Worm (Caenorhabditis elegans): ENCODE measurements around the gene ins-16.
"Not testable (repeated sequence)": the region's sequence is repeated elsewhere in the genome, so short reads cannot be mapped to it uniquely, and the experiment has no call there.

Gene ins-16

DNA sequence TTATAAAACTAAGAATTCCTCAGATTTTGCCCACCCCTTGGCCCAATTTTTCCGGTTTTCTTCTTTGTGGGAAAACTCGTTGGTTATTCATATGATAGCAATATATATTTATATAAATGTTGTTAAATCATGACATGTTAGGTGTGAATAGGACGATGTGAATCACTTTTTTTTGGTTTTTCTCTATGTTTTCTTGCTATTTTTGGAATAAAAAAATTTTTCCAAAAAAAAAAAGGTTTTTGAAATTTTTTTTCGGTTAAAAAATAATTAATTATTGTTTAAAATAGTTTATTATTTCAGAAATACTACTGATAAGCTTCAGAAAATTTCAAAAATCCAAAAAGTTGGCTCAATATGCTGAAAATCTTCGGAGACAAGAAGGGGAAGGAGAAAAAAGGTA lies 31.7 kb upstream of the ins-16 start, which contains the start of gene Y48G9A.9:
Gene Y48G9A.9 (plus strand): TSS at position 301 of the 400 bp plus-strand sequence.
- TF ChIP-seq ceh-13 (GFP tag; optimal IDR thresholded peaks at IDR 0.05) (no peak), tra-4 (tag; optimal IDR thresholded peaks at IDR 0.05) (no peak), hnd-1 (tag; optimal IDR thresholded peaks at IDR 0.05) (no peak), hmg-4 (GFP tag; optimal IDR thresholded peaks at IDR 0.05) (no peak), B0310.2 (tag; optimal IDR thresholded peaks at IDR 0.05) (no peak), pes-1 (GFP tag; IDR thresholded peaks at IDR 0.05) (no peak), scrt-1 (GFP tag; IDR thresholded peaks at IDR 0.05) (no peak), tbx-37 (GFP tag; conservative IDR thresholded peaks at IDR 0.05) (no peak), ceh-36 (tag; optimal IDR thresholded peaks at IDR 0.05) (no peak)

DNA sequence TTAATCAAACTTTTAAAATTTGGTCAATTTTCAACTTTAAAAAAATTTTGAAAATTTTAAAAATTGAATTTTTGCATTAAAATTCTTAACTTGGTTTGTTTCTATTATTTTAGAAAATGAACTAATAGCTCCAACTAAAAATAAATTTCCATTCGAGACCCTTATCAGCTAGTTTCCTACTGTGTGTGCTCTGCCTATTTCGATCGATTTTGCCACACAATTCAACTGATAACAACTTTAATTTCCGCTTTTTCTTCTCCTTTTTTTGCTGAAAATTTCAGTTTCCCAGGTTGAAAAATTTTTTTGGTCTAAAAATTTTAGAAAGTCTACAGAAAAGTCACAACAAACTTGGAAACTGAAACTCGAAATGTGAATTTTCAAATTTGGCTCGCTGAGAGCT lies 30.6 kb upstream of the ins-16 start:
- TF ChIP-seq aly-1 (tag; optimal IDR thresholded peaks at IDR 0.05) (no peak), scrt-1 (GFP tag; IDR thresholded peaks at IDR 0.05) (no peak), hmg-4 (GFP tag; optimal IDR thresholded peaks at IDR 0.05) (no peak), hmbx-1 (tag; optimal IDR thresholded peaks at IDR 0.05) (no peak), hnd-1 (tag; optimal IDR thresholded peaks at IDR 0.05) (no peak), sea-1 (GFP tag; conservative IDR thresholded peaks at IDR 0.05) (no peak), tra-4 (tag; optimal IDR thresholded peaks at IDR 0.05) (no peak), F13C5.2 (tag; optimal IDR thresholded peaks at IDR 0.05) (no peak), ceh-36 (tag; optimal IDR thresholded peaks at IDR 0.05) (no peak), ama-1 (optimal IDR thresholded peaks at IDR 0.05) (no peak), ceh-13 (GFP tag; optimal IDR thresholded peaks at IDR 0.05) (no peak), pes-1 (GFP tag; IDR thresholded peaks at IDR 0.05) (no peak), tbx-37 (GFP tag; conservative IDR thresholded peaks at IDR 0.05) (no peak), B0310.2 (tag; optimal IDR thresholded peaks at IDR 0.05) (no peak), ets-7 (tag; optimal IDR thresholded peaks at IDR 0.05) (no peak)

DNA sequence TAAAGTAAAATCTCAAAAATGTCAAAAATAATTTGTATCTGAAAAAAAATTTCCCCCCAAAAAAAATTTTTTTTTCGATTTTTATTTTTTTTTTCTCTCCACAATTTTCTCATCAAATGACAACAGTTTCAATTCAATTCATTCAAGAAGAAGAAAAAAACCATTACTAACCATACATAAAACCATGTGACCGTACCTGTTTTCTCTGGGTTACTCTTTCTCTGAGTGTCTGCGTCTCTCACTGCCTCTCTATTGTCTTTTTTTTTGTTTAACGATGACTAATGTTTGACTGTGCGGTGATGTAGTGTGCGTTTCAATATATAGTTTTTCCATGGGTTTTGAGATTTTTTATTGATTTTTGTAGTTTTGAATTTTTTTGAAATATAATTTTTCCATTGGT lies 29.9 kb upstream of the ins-16 start:
- TF ChIP-seq scrt-1 (GFP tag; IDR thresholded peaks at IDR 0.05) (no peak), hnd-1 (tag; optimal IDR thresholded peaks at IDR 0.05) (no peak), ets-7 (tag; optimal IDR thresholded peaks at IDR 0.05) (no peak), flt-1 (GFP tag; IDR thresholded peaks at IDR 0.05) (no peak), tra-4 (tag; optimal IDR thresholded peaks at IDR 0.05) (no peak), ceh-36 (tag; optimal IDR thresholded peaks at IDR 0.05) (no peak), sea-1 (GFP tag; conservative IDR thresholded peaks at IDR 0.05) (no peak), hmbx-1 (tag; optimal IDR thresholded peaks at IDR 0.05) (no peak), hmg-4 (GFP tag; optimal IDR thresholded peaks at IDR 0.05) (no peak), tbx-11 (GFP tag; IDR thresholded peaks at IDR 0.05) (no peak)

ce11 chrIII:2089453-2089852 lies 28.7 kb upstream of the ins-16 start:
- TF ChIP-seq F13C5.2 (tag; optimal IDR thresholded peaks at IDR 0.05) (no peak), ama-1 (optimal IDR thresholded peaks at IDR 0.05) (no peak), B0310.2 (tag; optimal IDR thresholded peaks at IDR 0.05) (no peak), hmbx-1 (tag; optimal IDR thresholded peaks at IDR 0.05) (no peak), hnd-1 (tag; optimal IDR thresholded peaks at IDR 0.05) (no peak), hmg-4 (GFP tag; optimal IDR thresholded peaks at IDR 0.05) (no peak), sea-1 (GFP tag; conservative IDR thresholded peaks at IDR 0.05) (no peak), aly-1 (tag; optimal IDR thresholded peaks at IDR 0.05) (no peak)

DNA sequence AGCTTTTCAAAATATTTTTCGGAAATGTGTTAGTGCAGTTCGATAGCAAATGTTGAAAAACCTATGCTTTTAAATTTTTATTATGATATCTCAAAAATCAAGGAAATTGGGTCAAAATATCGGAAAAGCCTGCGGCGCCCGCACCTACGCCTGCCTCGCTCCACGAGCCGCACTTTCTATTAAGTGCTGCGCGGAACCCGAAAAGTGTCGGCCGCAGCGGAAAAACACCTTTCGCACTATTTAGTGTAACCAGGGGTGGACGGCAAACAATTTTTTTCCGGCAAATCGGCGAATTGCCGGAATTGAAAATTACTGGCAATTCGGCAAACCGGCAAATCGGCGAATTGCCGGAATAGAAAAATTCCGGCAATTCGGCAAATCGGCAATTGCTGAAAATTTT lies 24.1 kb upstream of the ins-16 start:
- TF ChIP-seq pes-1 (GFP tag; IDR thresholded peaks at IDR 0.05) (no peak), hmbx-1 (tag; optimal IDR thresholded peaks at IDR 0.05) (no peak), ceh-13 (GFP tag; optimal IDR thresholded peaks at IDR 0.05) (no peak), flt-1 (GFP tag; IDR thresholded peaks at IDR 0.05) (no peak), tra-4 (tag; optimal IDR thresholded peaks at IDR 0.05) (no peak), ama-1 (optimal IDR thresholded peaks at IDR 0.05) (no peak), scrt-1 (GFP tag; IDR thresholded peaks at IDR 0.05) (no peak)

DNA sequence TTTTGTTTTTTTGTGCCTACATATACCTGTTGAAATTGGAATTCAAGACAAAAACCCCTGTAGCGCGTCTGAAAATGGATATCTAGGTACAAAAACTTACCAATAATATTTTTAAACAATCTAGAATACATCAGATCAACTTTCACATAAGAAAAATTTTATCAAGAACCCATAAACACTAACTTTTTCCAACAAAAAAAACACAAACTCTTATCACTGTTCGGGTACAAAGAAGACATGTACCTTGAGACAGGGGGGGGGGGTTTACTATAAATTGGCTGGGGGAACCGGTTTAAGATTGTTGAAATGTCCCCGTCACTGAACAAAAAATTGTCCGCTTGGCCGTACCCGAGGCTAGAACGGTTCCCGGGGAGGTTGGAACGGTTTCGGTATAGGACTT lies 21.8 kb upstream of the ins-16 start, which contains the start of gene cpt-3:
Gene cpt-3 (plus strand): TSS at position 301 of the 400 bp plus-strand sequence.
- TF ChIP-seq pes-1 (GFP tag; IDR thresholded peaks at IDR 0.05); hmg-4 (GFP tag; optimal IDR thresholded peaks at IDR 0.05); ama-1 (optimal IDR thresholded peaks at IDR 0.05): not testable (repeated sequence)

DNA sequence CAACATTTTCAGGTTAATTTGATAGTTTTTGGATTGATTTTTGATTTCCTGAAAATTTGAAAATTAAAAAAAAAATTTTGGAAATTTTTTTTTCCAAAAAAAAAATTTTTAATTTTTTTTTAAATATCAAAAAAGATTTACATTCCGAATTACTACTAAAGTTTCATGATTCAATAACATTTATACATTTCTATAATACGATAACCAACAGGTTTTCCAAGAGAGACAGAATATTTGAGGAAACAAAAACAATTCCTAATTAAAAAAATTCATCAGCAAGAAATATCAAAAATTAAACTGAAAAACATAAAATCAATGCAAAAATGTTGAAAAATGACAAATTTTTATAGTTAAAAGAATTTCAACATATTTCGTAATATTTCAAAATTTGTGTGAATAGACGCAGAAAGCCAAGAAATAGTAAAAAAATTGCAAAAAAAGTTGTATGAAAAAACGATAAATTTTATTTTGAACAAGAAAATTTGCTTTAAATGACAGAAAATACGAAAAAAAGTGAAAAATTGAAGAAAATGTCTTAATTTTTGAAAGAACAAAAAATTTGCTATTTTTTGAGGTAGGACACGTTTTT lies 15.9 kb upstream of the ins-16 start, which contains the start of gene Y39A3A.4:
Gene Y39A3A.4 (minus strand): TSS at position 51 of the 589 bp plus-strand sequence.
- TF ChIP-seq flt-1 (GFP tag; IDR thresholded peaks at IDR 0.05) (no peak), F13C5.2 (tag; optimal IDR thresholded peaks at IDR 0.05) (no peak), aly-1 (tag; optimal IDR thresholded peaks at IDR 0.05) (no peak), ceh-13 (GFP tag; optimal IDR thresholded peaks at IDR 0.05) (no peak), ceh-36 (tag; optimal IDR thresholded peaks at IDR 0.05) (no peak), hmbx-1 (tag; optimal IDR thresholded peaks at IDR 0.05) (no peak), hmg-4 (GFP tag; optimal IDR thresholded peaks at IDR 0.05) (no peak), tbx-37 (GFP tag; conservative IDR thresholded peaks at IDR 0.05) (no peak), sea-1 (GFP tag; conservative IDR thresholded peaks at IDR 0.05) (no peak), pes-1 (GFP tag; IDR thresholded peaks at IDR 0.05) (no peak), B0310.2 (tag; optimal IDR thresholded peaks at IDR 0.05) (no peak)

- no peak for TF ChIP-seq B0310.2 (tag; optimal IDR thresholded peaks at IDR 0.05)
- no peak for TF ChIP-seq ets-7 (tag; optimal IDR thresholded peaks at IDR 0.05)
These were observed 7.5 kb upstream of the ins-16 start, which contains the start of gene Y39A3A.3 for ce11 chrIII:2068248-2068647. Gene Y39A3A.3 (minus strand): TSS chrIII:2068348.
